Worm (Caenorhabditis elegans) whole organism, mixed stage, embryonic: ENCODE results near the gene nhr-179.

Experiments used
- M03D4.4 ChIP-seq: sonication (generic microtip); optimal IDR thresholded peaks from 2 replicates; lab custom pipeline; 2017; ENCODE audit warnings: mild to moderate bottlenecking, missing genetic modification characterization, missing compliant biosample characterization
- ceh-43 ChIP-seq: fragments of 200-800 bp; sonication (Bioruptor generic); optimal IDR thresholded peaks from 2 replicates; lab custom pipeline; 2018; ENCODE audit warnings: mild to moderate bottlenecking, missing genetic modification characterization, moderate library complexity, missing compliant biosample characterization
- nhr-12 ChIP-seq: fragments of 150-350 bp; optimal IDR thresholded peaks from 2 replicates; lab custom pipeline; 2014; ENCODE audit warnings: missing biosample characterization, missing genetic modification characterization
- nhr-28 ChIP-seq: fragments of 150-350 bp; optimal IDR thresholded peaks from 2 replicates; lab custom pipeline; 2014; ENCODE audit warnings: missing biosample characterization, missing genetic modification characterization
- unc-62 ChIP-seq: fragments of 150-350 bp; optimal IDR thresholded peaks from 2 replicates; lab custom pipeline; 2014; ENCODE audit warnings: missing biosample characterization, missing genetic modification reagents, missing genetic modification characterization
- ztf-11 ChIP-seq: fragments of 150-350 bp; optimal IDR thresholded peaks from 2 replicates; lab custom pipeline; 2014; ENCODE audit warnings: missing biosample characterization, missing genetic modification characterization

- TF ChIP-seq nhr-12 (no peak), ztf-11 (tag; lab: Kevin White, UChicago) (no peak), nhr-28 (tag; lab: Kevin White, UChicago) (no peak), unc-62 (GFP tag; lab: Kevin White, UChicago) (no peak), M03D4.4 (tag; lab: Kevin White, UChicago) (no peak), ceh-43 (no peak)
Measured at ce11 chrV:1640008-1640407, 21.3 kb upstream of the nhr-179 start, which contains the start of gene str-221.
